Fruit fly (Drosophila melanogaster): ENCODE data around the gene CG10561.
A peak's percentile ranks its signal among the peaks of the same experiment; 100 is the strongest.

The CG10561 gene

DNA sequence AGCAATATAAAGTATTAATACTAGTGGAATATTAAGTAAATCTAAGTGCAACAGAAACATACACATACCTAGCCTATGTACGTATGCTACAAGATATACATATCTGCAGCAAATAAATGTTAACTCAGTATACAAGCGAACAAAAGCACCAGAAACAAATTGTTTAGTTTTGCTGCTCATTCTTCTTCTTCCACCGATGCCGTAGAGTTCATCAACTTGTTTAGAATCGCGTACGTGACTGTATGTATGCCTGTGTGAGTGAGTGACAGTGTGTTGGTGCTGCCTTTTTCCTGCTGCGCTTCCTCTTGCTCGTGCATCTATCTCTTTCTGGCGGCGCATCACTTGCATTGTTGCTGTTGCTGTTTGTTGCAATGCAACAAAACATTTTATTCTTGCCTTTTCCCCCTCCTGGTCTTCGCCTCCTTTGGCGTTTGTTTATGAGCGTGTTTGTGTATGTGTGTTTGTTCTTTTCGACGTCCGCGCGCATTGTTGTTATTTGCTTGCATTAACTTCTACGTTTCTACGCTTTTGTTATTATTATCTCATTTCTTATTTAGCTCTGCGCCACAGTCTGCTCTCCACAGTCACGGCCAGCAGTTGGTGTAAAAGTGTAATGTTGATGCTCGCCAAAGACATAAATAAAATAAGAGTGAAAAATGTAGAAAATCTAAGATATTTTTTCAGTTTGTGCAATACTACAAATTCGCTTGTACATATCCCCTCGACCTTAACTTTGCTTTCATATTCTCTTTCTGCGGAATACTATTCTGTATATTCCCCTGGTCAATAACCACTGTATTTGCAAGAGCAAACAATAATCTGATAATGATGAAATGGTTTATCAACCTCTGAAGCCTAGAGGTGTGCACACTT is 44.7 kb downstream of the CG10561 start (continued):
- TF ChIP-seq CG17829 (tag; optimal IDR thresholded peaks at IDR 0.05) (no peak), CG7372 (GFP tag; IDR thresholded peaks at IDR 0.05) (0 out of 2 replicates have a peak, but pooled peaks have one; percentile 36), Opbp (GFP tag; IDR thresholded peaks at IDR 0.05; ENCODE audit: partially characterized antibody) (no peak), Ptx1 (GFP tag; IDR thresholded peaks at IDR 0.05) (0 out of 2 replicates have a peak, but pooled peaks have one; percentile 19), CG2889 (GFP tag; IDR thresholded peaks at IDR 0.05) (no peak), bsh (GFP tag; optimal IDR thresholded peaks at IDR 0.05) (peak in 1 of 2 experiments; percentile 48), bab2 (GFP tag; optimal IDR thresholded peaks at IDR 0.05) (peak; percentile 54), h (optimal IDR thresholded peaks at IDR 0.05) (no peak), bowl (GFP tag; IDR thresholded peaks at IDR 0.05) (no peak), CG2875 (GFP tag; optimal IDR thresholded peaks at IDR 0.05) (peak; percentile 34), CG30431 (GFP tag; optimal IDR thresholded peaks at IDR 0.05) (no peak), ci (GFP tag; IDR thresholded peaks at IDR 0.05) (0 out of 3 replicates have a peak, but pooled peaks have one; percentile 25), NK7.1 (GFP tag; optimal IDR thresholded peaks at IDR 0.05) (no peak), CG6254 (GFP tag; optimal IDR thresholded peaks at IDR 0.05) (peak; percentile 50), grau (tag; optimal IDR thresholded peaks at IDR 0.05) (peak; percentile 87), Doc3 (GFP tag; IDR thresholded peaks at IDR 0.05; ENCODE audit: partially characterized antibody) (no peak), CG3281 (GFP tag; optimal IDR thresholded peaks at IDR 0.05) (peak; percentile 19), CG31441 (GFP tag; IDR thresholded peaks at IDR 0.05) (peak; percentile 53; the same call in 1 of the 2 replicates), schlank (tag; optimal IDR thresholded peaks at IDR 0.05) (no peak), eve (GFP tag; optimal IDR thresholded peaks at IDR 0.05) (no peak), ham (GFP tag; IDR thresholded peaks at IDR 0.05) (no peak; the same call in 1 of the 2 replicates), Side (GFP tag; optimal IDR thresholded peaks at IDR 0.05) (peak; percentile 36), az2 (GFP tag; optimal IDR thresholded peaks at IDR 0.05) (peak; percentile 32), pan (optimal IDR thresholded peaks at IDR 0.05) (no peak), pan (GFP tag; optimal IDR thresholded peaks at IDR 0.05 in 1 of 2, IDR thresholded peaks at IDR 0.05 in 1 of 2) (no peak), CG11560 (tag; IDR thresholded peaks at IDR 0.05) (no peak), CG15479 (GFP tag; optimal IDR thresholded peaks at IDR 0.05) (peak; percentile 71), CG31388 (GFP tag; optimal IDR thresholded peaks at IDR 0.05) (no peak), PHDP (tag; optimal IDR thresholded peaks at IDR 0.05) (peak; percentile 10), Jarid2 (GFP tag; optimal IDR thresholded peaks at IDR 0.05) (peak; percentile 38), ro (GFP tag; IDR thresholded peaks at IDR 0.05) (0 out of 2 replicates have a peak, but pooled peaks have one; percentile 8), nerfin-1 (tag; optimal IDR thresholded peaks at IDR 0.05) (peak; percentile 30), tll (GFP tag; optimal IDR thresholded peaks at IDR 0.05) (no peak), CG4282 (GFP tag; optimal IDR thresholded peaks at IDR 0.05) (no peak), chm (GFP tag; IDR thresholded peaks at IDR 0.05) (no peak; the same call in 1 of the 2 replicates), HHEX (GFP tag; optimal IDR thresholded peaks at IDR 0.05) (peak; percentile 29), so (GFP tag; IDR thresholded peaks at IDR 0.05) (0 out of 3 replicates have a peak, but pooled peaks have one; percentile 53), rib (GFP tag; IDR thresholded peaks at IDR 0.05) (no peak), Elba2 (GFP tag; optimal IDR thresholded peaks at IDR 0.05) (no peak), Lhr (GFP tag; optimal IDR thresholded peaks at IDR 0.05) (peak; percentile 20), Adf1 (GFP tag; IDR thresholded peaks at IDR 0.05) (0 out of 2 replicates have a peak, but pooled peaks have one; percentile 7), unc-4 (GFP tag; IDR thresholded peaks at IDR 0.05; ENCODE audit: partially characterized antibody) (no peak), CG6813 (GFP tag; optimal IDR thresholded peaks at IDR 0.05) (peak; percentile 51), CG9727 (GFP tag; optimal IDR thresholded peaks at IDR 0.05) (peak; percentile 42), Deaf1 (tag; optimal IDR thresholded peaks at IDR 0.05) (no peak), ranshi (GFP tag; IDR thresholded peaks at IDR 0.05) (no peak), zfh1 (GFP tag; IDR thresholded peaks at IDR 0.05) (0 out of 3 replicates have a peak, but pooled peaks have one; percentile 37), sob (GFP tag; IDR thresholded peaks at IDR 0.05) (peak; percentile 57), Six4 (GFP tag; optimal IDR thresholded peaks at IDR 0.05) (peak; percentile 15)

All from whole organism, embryonic.